Worm (Caenorhabditis elegans) whole organism, L1 larva: ENCODE results near the gene prdx-3.

Source experiments
- C34B4.2 ChIP-seq: sonication (generic microtip); optimal IDR thresholded peaks from 2 replicates; lab custom pipeline; 2017; ENCODE audit warnings: mild to moderate bottlenecking, missing genetic modification characterization, missing compliant biosample characterization
- Y116A8C.19 ChIP-seq: sonication (generic microtip); optimal IDR thresholded peaks from 2 replicates; lab custom pipeline; 2016; ENCODE audit warnings: missing compliant biosample characterization, missing genetic modification characterization, borderline replicate concordance
- aha-1 ChIP-seq: fragments of 150-350 bp; optimal IDR thresholded peaks from 2 replicates; lab custom pipeline; 2014; ENCODE audit warnings: missing biosample characterization, missing genetic modification characterization
- alr-1 ChIP-seq: fragments of 200-800 bp; sonication (Bioruptor generic); optimal IDR thresholded peaks from 2 replicates; lab custom pipeline; 2018; ENCODE audit warnings: borderline replicate concordance, mild to moderate bottlenecking, missing genetic modification characterization, missing compliant biosample characterization
- blmp-1 ChIP-seq: fragments of 150-350 bp; optimal IDR thresholded peaks from 2 replicates; lab custom pipeline; 2014; ENCODE audit warnings: missing biosample characterization, missing genetic modification characterization
- ceh-8 ChIP-seq: fragments of 200-800 bp; sonication (Bioruptor generic); optimal IDR thresholded peaks from 2 replicates; lab custom pipeline; 2018; ENCODE audit warnings: mild to moderate bottlenecking, missing genetic modification characterization, moderate library complexity, missing compliant biosample characterization
- ceh-90 ChIP-seq: sonication (generic microtip); optimal IDR thresholded peaks from 2 replicates; lab custom pipeline; 2016; ENCODE audit warnings: missing genetic modification characterization, missing compliant biosample characterization
- dsc-1 ChIP-seq: sonication (generic microtip); optimal IDR thresholded peaks from 2 replicates; lab custom pipeline; 2016; ENCODE audit warnings: mild to moderate bottlenecking, missing genetic modification characterization, missing compliant biosample characterization
- efl-1 ChIP-seq, 4 experiments: fragments of 150-350 bp; optimal IDR thresholded peaks in 3 of 4; peaks in 1 of 4; 1 replicate in 1 of 4; 2 replicates in 3 of 4; lab custom pipeline; 2014; ENCODE audit warnings: missing biosample characterization in 2 of 4, missing genetic modification characterization in 2 of 4, missing genetic modification reagents in 2 of 4
- efl-3 ChIP-seq: fragments of 200-800 bp; sonication (Bioruptor generic); optimal IDR thresholded peaks from 2 replicates; lab custom pipeline; 2018; ENCODE audit warnings: mild to moderate bottlenecking, missing genetic modification characterization, missing compliant biosample characterization
- egl-13 ChIP-seq: sonication (generic microtip); optimal IDR thresholded peaks from 2 replicates; lab custom pipeline; 2016; ENCODE audit warnings: missing genotype, missing genetic modification reagents, missing genetic modification characterization, missing compliant biosample characterization
- elt-2 ChIP-seq: sonication (generic microtip); optimal IDR thresholded peaks from 2 replicates; lab custom pipeline; 2016; ENCODE audit warnings: missing genetic modification characterization, mild to moderate bottlenecking, inconsistent platforms, missing compliant biosample characterization, missing genetic modification reagents
- ets-5 ChIP-seq: fragments of 200-800 bp; sonication (Bioruptor generic); IDR thresholded peaks from 2 replicates; pipeline ENCODE4 v1.3.6; 2022; ENCODE audit warnings: missing genetic modification characterization, missing compliant biosample characterization
- fkh-8 ChIP-seq: sonication (generic microtip); optimal IDR thresholded peaks from 2 replicates; lab custom pipeline; 2016; ENCODE audit warnings: mild to moderate bottlenecking, missing genetic modification characterization, missing compliant biosample characterization
- grh-1 ChIP-seq: fragments of 200-800 bp; sonication (Bioruptor generic); IDR thresholded peaks from 2 replicates; pipeline ENCODE4 v1.3.6; 2022; ENCODE audit warnings: missing genetic modification reagents, missing genetic modification characterization, missing compliant biosample characterization
- hpl-2 ChIP-seq: fragments of 150-350 bp; optimal IDR thresholded peaks from 2 replicates; lab custom pipeline; 2014; ENCODE audit warnings: missing biosample characterization, missing genetic modification reagents, missing genetic modification characterization
- jun-1 ChIP-seq: fragments of 150-350 bp; optimal IDR thresholded peaks from 2 replicates; lab custom pipeline; 2014; ENCODE audit warnings: missing biosample characterization, missing genetic modification reagents, missing genetic modification characterization
- lin-13 ChIP-seq: fragments of 150-350 bp; optimal IDR thresholded peaks from 2 replicates; lab custom pipeline; 2014; ENCODE audit warnings: missing biosample characterization, missing genetic modification reagents, missing genetic modification characterization
- lin-15B ChIP-seq: fragments of 150-350 bp; sonication (generic microtip); optimal IDR thresholded peaks from 3 replicates; lab custom pipeline; 2014; ENCODE audit warnings: missing biosample characterization, missing genetic modification characterization
- lir-3 ChIP-seq: sonication (generic microtip); optimal IDR thresholded peaks from 2 replicates; lab custom pipeline; 2016; ENCODE audit warnings: mild to moderate bottlenecking, missing genetic modification characterization, moderate library complexity, missing compliant biosample characterization; ENCODE audit not compliant: poor library complexity
- lsy-2 ChIP-seq, 2 experiments: fragments of 150-350 bp; optimal IDR thresholded peaks; 2 replicates each; lab custom pipeline; 2014; ENCODE audit warnings: missing biosample characterization in 2 of 2, missing genetic modification characterization in 2 of 2
- mab-9 ChIP-seq: fragments of 200-800 bp; sonication (Bioruptor generic); IDR thresholded peaks from 2 replicates; pipeline ENCODE4 v1.3.6; 2022; ENCODE audit warnings: missing genetic modification reagents, missing genetic modification characterization, missing compliant biosample characterization
- mdl-1 ChIP-seq, 2 experiments: fragments of 150-350 bp; optimal IDR thresholded peaks; 2 replicates each; lab custom pipeline; 2014 to 2017; ENCODE audit warnings: missing biosample characterization in 2 of 2, missing genetic modification characterization in 2 of 2, inconsistent platforms in 1 of 2
- nhr-12 ChIP-seq: sonication (generic microtip); optimal IDR thresholded peaks from 2 replicates; lab custom pipeline; 2017; ENCODE audit warnings: missing biosample characterization, missing genetic modification characterization
- nhr-20 ChIP-seq: sonication (generic microtip); optimal IDR thresholded peaks from 2 replicates; lab custom pipeline; 2016; ENCODE audit warnings: mild to moderate bottlenecking, missing genetic modification characterization, missing compliant biosample characterization
- nhr-237 ChIP-seq: fragments of 150-350 bp; optimal IDR thresholded peaks from 2 replicates; lab custom pipeline; 2014; ENCODE audit warnings: missing biosample characterization, missing genetic modification characterization
- nhr-47 ChIP-seq: sonication (generic microtip); optimal IDR thresholded peaks from 2 replicates; lab custom pipeline; 2016; ENCODE audit warnings: mild to moderate bottlenecking, missing genetic modification characterization, moderate library complexity, missing compliant biosample characterization
- nhr-76 ChIP-seq: sonication (generic microtip); optimal IDR thresholded peaks from 2 replicates; lab custom pipeline; 2017; ENCODE audit warnings: missing biosample characterization, missing genetic modification characterization
- nhr-77 ChIP-seq: fragments of 150-350 bp; optimal IDR thresholded peaks from 2 replicates; lab custom pipeline; 2014; ENCODE audit warnings: missing biosample characterization, missing genetic modification characterization
- nhr-85 ChIP-seq: sonication (generic microtip); peaks from one replicate; lab custom pipeline; 2016; ENCODE audit warnings: missing genetic modification characterization, inconsistent platforms, missing compliant biosample characterization
- nhr-90 ChIP-seq: sonication (generic microtip); optimal IDR thresholded peaks from 2 replicates; lab custom pipeline; 2016; ENCODE audit warnings: mild to moderate bottlenecking, missing genetic modification characterization, missing compliant biosample characterization; ENCODE audit not compliant: poor library complexity
- pag-3 ChIP-seq: sonication (generic microtip); optimal IDR thresholded peaks from 2 replicates; lab custom pipeline; 2017; ENCODE audit warnings: missing genetic modification characterization, mild to moderate bottlenecking, missing compliant biosample characterization, antibody characterized with exemption, borderline replicate concordance; ENCODE audit not compliant: insufficient read depth
- pax-3 ChIP-seq: fragments of 200-800 bp; sonication (Bioruptor generic); optimal IDR thresholded peaks from 2 replicates; lab custom pipeline; 2018; ENCODE audit warnings: mild to moderate bottlenecking, missing genetic modification characterization, moderate library complexity, missing compliant biosample characterization
- snpc-4 ChIP-seq: fragments of 150-350 bp; optimal IDR thresholded peaks from 2 replicates; lab custom pipeline; 2014; ENCODE audit warnings: missing biosample characterization, missing genetic modification characterization
- sup-37 ChIP-seq: fragments of 200-800 bp; sonication (Bioruptor generic); optimal IDR thresholded peaks from 2 replicates; lab custom pipeline; 2018; ENCODE audit warnings: mild to moderate bottlenecking, missing genetic modification characterization, missing compliant biosample characterization
- swsn-7 ChIP-seq: sonication (generic microtip); optimal IDR thresholded peaks from 2 replicates; lab custom pipeline; 2016; ENCODE audit warnings: missing genetic modification characterization, missing compliant biosample characterization
- tbx-2 ChIP-seq: sonication (generic microtip); optimal IDR thresholded peaks from 2 replicates; lab custom pipeline; 2016; ENCODE audit warnings: missing genetic modification characterization, missing compliant biosample characterization
- tlp-1 ChIP-seq: fragments of 150-350 bp; optimal IDR thresholded peaks from 2 replicates; lab custom pipeline; 2014; ENCODE audit warnings: missing biosample characterization, missing genetic modification characterization
- unc-130 ChIP-seq: fragments of 150-350 bp; optimal IDR thresholded peaks from 2 replicates; lab custom pipeline; 2017; ENCODE audit warnings: missing biosample characterization, missing genetic modification characterization, inconsistent platforms
- unc-30 ChIP-seq: sonication (generic microtip); optimal IDR thresholded peaks from 2 replicates; lab custom pipeline; 2017; ENCODE audit warnings: missing biosample characterization, missing genetic modification characterization
- unc-62 ChIP-seq: fragments of 150-350 bp; optimal IDR thresholded peaks from 2 replicates; lab custom pipeline; 2014; ENCODE audit warnings: missing biosample characterization, missing genetic modification reagents, missing genetic modification characterization
- unc-86 ChIP-seq: sonication (generic microtip); optimal IDR thresholded peaks from 2 replicates; lab custom pipeline; 2016; ENCODE audit warnings: missing genetic modification characterization, missing compliant biosample characterization
- unc-98 ChIP-seq: fragments of 200-800 bp; sonication (Bioruptor generic); IDR thresholded peaks from 2 replicates; pipeline ENCODE4 v1.3.6; 2022; ENCODE audit warnings: missing genetic modification characterization, missing compliant biosample characterization
- xbp-1 ChIP-seq: sonication (generic microtip); optimal IDR thresholded peaks from 2 replicates; lab custom pipeline; 2016; ENCODE audit warnings: missing genetic modification characterization, missing compliant biosample characterization
- zag-1 ChIP-seq: fragments of 150-350 bp; optimal IDR thresholded peaks from 2 replicates; lab custom pipeline; 2014; ENCODE audit warnings: missing biosample characterization, missing genetic modification characterization
- ztf-11 ChIP-seq, 2 experiments: sonication (generic microtip); optimal IDR thresholded peaks; 2 replicates each; lab custom pipeline; 2016 to 2017; ENCODE audit warnings: missing genetic modification characterization in 2 of 2, missing biosample characterization in 1 of 2, missing compliant biosample characterization in 1 of 2
- ztf-4 ChIP-seq: fragments of 150-350 bp; optimal IDR thresholded peaks from 2 replicates; lab custom pipeline; 2014; ENCODE audit warnings: missing biosample characterization, missing genetic modification characterization

The prdx-3 gene

DNA sequence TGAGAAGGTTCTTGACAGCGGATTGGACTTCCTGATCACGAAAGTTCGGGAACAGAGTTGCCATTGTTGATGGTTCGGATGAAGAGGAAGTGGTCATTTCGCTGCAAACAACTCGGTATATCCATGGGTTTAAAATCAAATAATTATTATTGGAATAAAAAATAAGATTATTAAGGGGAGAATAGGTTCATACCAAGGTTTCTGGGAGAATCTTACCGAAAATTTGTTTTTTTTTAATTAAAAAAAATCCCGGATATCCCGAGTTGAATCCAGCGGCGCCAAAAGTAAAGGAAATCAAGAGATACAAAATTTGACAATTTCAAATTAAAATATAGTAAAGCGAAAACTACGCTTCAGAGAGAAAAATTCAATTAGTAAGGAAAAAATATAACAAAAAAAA is 10.7 kb downstream of the prdx-3 start, which contains the start of the genes R07E5.19 and pdcd-2:
Gene R07E5.19, minus strand, starts transcription at position 101 of the 400 bp plus-strand sequence.
Gene pdcd-2, minus strand, starts transcription at position 102 of the 400 bp plus-strand sequence.
- TF ChIP-seq swsn-7 (tag; lab: Kevin White, UChicago) (no peak), mdl-1 (tag; optimal IDR thresholded peaks at IDR 0.05; lab: Kevin White, UChicago) (no peak), unc-30 (tag; lab: Kevin White, UChicago) (no peak), ceh-8 (GFP tag; lab: Kevin White, UChicago) (no peak), xbp-1 (no peak), efl-3 (GFP tag; lab: Kevin White, UChicago) (no peak), nhr-90 (tag; lab: Kevin White, UChicago) (no peak), alr-1 (no peak), efl-1 (optimal IDR thresholded peaks at IDR 0.05; lab: Kevin White, UChicago) (no peak), efl-1 (GFP tag; optimal IDR thresholded peaks at IDR 0.05 in 1 of 2; lab: Kevin White, UChicago) (peak in 1 of 2 experiments; percentile 14)
- TF ChIP-seq, all 84 proteins: peak for 1

DNA sequence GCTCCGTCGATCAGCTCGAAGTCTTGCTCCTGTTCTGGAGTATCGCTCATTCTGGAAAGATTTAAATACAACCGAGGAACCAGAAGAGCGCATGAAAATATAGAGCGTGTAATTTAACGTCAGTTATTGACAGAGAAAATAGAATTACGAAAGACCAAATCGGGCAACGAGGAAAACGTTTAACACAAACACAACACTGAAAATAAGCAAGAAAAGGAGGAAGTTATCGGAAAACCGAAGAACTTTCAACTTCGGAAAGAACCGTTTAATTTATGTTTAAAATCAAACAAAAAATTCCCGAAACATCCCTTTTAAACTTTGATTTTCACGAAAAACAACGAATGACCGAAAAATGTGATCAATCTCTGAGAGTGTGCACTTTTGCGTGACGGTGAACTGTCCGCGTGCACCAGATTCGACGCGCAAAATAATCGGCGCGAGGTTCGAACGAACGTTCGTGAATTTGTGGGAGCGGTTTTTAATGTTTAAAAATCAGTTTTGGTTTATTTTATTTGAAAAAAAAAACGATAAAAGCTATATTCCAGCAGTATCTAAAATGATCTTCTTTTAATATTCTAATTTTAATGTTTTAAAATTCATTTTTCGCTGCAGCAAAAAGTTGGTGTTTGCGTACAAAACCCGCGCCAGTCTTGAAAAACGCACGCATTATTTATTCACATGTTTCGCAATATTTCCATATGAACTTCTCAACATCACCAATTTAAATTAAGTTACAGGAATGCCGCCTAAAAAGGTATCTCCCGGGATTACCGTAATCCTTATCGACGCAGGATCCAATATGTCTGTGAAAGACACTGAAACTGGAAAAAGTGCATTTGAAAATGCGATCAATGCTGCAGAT is 12.1 kb downstream of the prdx-3 start, which contains the start of the genes R07E5.7 and cku-80:
Gene R07E5.7, minus strand, starts transcription at position 51 of the 862 bp plus-strand sequence.
Gene cku-80, plus strand, starts transcription at position 732 of the 862 bp plus-strand sequence.
- TF ChIP-seq ztf-11 (tag; optimal IDR thresholded peaks at IDR 0.05; lab: Kevin White, UChicago), result peak in 1 of 2 experiments; percentile 28
- TF ChIP-seq C34B4.2 (tag; lab: Kevin White, UChicago), result no peak
- TF ChIP-seq nhr-237 (tag; lab: Kevin White, UChicago), result no peak
- no peak for TF ChIP-seq lir-3
- TF ChIP-seq pax-3, result no peak
- TF ChIP-seq elt-2 (tag; lab: Kevin White, UChicago), result peak; percentile 40
- no peak for TF ChIP-seq egl-13 (tag; lab: Kevin White, UChicago)
- TF ChIP-seq jun-1 (tag; lab: Kevin White, UChicago), result no peak
- no peak for TF ChIP-seq nhr-12 (tag; lab: Kevin White, UChicago)
- no peak for TF ChIP-seq grh-1 (GFP tag; lab: Robert Waterston, UW)
- TF ChIP-seq nhr-20, result peak; percentile 70
- TF ChIP-seq nhr-47 (tag; lab: Kevin White, UChicago), result peak; percentile 73
- no peak for TF ChIP-seq sup-37
- TF ChIP-seq aha-1 (tag; lab: Kevin White, UChicago), result peak; percentile 28
- peak; percentile 54 for TF ChIP-seq swsn-7 (tag; lab: Kevin White, UChicago)
- no peak for TF ChIP-seq unc-30 (tag; lab: Kevin White, UChicago)
- peak; percentile 53 for TF ChIP-seq tbx-2 (tag; lab: Kevin White, UChicago)
- TF ChIP-seq efl-3 (GFP tag; lab: Kevin White, UChicago), result no peak
- TF ChIP-seq unc-62 (GFP tag; lab: Kevin White, UChicago), result no peak
- no peak for TF ChIP-seq ceh-90 (tag; lab: Kevin White, UChicago)
- no peak for TF ChIP-seq mab-9 (GFP tag; lab: Robert Waterston, UW)
- TF ChIP-seq hpl-2, result no peak
- peak; percentile 46 for TF ChIP-seq unc-86 (tag; lab: Kevin White, UChicago)
- no peak for TF ChIP-seq pag-3
- no peak for TF ChIP-seq zag-1 (tag; lab: Kevin White, UChicago)
- peak; percentile 74 to 78 for TF ChIP-seq lsy-2 (tag; optimal IDR thresholded peaks at IDR 0.05; lab: Kevin White, UChicago)
- no peak for TF ChIP-seq nhr-76 (tag; lab: Kevin White, UChicago)
- peak; percentile 24 for TF ChIP-seq nhr-77 (tag; lab: Kevin White, UChicago)
- TF ChIP-seq tlp-1 (tag; lab: Kevin White, UChicago), result no peak
- TF ChIP-seq lin-13 (GFP tag; lab: Kevin White, UChicago), result peak; percentile 51
- TF ChIP-seq unc-98, result no peak
- TF ChIP-seq lin-15B (tag; lab: Kevin White, UChicago), result peak; percentile 62
- TF ChIP-seq alr-1, result no peak
- TF ChIP-seq snpc-4, result peak; percentile 44
- peak; percentile 56 for TF ChIP-seq unc-130
- peak; percentile 30 for TF ChIP-seq fkh-8
- TF ChIP-seq nhr-85 (tag; lab: Kevin White, UChicago), result peak; percentile 75
- TF ChIP-seq Y116A8C.19, result no peak
- no peak for TF ChIP-seq ceh-8 (GFP tag; lab: Kevin White, UChicago)
- TF ChIP-seq blmp-1 (tag; lab: Kevin White, UChicago), result peak; percentile 51
- no peak for TF ChIP-seq ztf-4 (tag; lab: Kevin White, UChicago)
- no peak for TF ChIP-seq ets-5
- peak; percentile 40 for TF ChIP-seq dsc-1 (tag; lab: Kevin White, UChicago)
